Worm (Caenorhabditis elegans): ENCODE measurements around the gene F40G12.4.

DNA sequence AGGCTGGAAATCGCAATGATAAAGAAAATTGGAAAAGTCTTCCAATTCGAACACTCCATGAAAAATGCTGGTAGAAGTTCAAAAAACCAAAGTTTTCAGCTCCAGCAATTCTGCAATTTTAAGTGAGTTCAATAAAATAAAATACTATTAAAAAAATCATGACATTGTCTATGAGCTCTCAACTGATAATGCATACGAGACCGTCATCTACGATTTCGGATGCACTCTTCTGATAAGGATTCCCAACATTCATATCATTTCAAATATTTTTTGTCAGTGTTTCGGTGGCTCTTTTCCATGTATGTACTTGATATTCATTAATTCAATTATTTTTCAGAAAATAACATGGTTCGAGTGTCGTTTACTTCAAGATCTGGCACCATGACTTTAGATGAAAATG lies 32.6 kb upstream of the F40G12.4 start, which contains the start of gene F14D7.6:
- TF ChIP-seq ztf-4 (tag; optimal IDR thresholded peaks at IDR 0.05) (no peak), R02D3.7 (tag; optimal IDR thresholded peaks at IDR 0.05) (no peak)
